Worm (Caenorhabditis elegans): ENCODE results near the gene ZK688.10.

ZK688.10 gene

DNA sequence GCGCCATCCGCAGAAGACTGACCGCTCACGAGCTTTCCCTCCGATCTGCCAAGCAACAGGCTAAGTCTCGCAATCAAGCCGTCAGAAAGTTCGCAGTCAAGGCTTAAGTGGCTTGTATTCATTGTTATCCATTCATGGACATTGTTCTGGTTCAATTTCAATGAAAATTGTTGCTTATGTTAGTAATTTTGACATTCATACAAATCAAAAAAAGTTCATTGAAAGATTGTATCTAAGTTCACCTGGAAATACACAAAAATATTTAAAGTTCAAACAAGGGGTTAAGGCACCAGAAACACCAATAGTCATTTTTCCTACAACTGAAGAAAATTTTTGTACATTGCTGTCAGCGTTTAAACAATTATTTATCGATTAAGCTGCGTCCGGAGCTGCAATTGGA, 41.4 kb downstream of the ZK688.10 start (continued):
- TF ChIP-seq tbx-9 (tag; optimal IDR thresholded peaks at IDR 0.05; ENCODE audit: borderline replicate concordance) (no peak), B0261.1 (tag; optimal IDR thresholded peaks at IDR 0.05) (no peak), ceh-100 (GFP tag; IDR thresholded peaks at IDR 0.05) (peak; percentile 57), unc-62 (GFP tag; optimal IDR thresholded peaks at IDR 0.05) (no peak), ccch-3 (GFP tag; optimal IDR thresholded peaks at IDR 0.05) (no peak), lsl-1 (GFP tag; optimal IDR thresholded peaks at IDR 0.05) (peak; percentile 49), rec-8 (tag; optimal IDR thresholded peaks at IDR 0.05) (no peak), Y53F4B.3 (GFP tag; IDR thresholded peaks at IDR 0.05) (no peak), T07F8.4 (tag; optimal IDR thresholded peaks at IDR 0.05) (no peak), ztf-25 (GFP tag; IDR thresholded peaks at IDR 0.05) (no peak), tbp1 (GFP tag; optimal IDR thresholded peaks at IDR 0.05) (no peak), gei-17 (GFP tag; optimal IDR thresholded peaks at IDR 0.05) (no peak), mxl-1 (tag; optimal IDR thresholded peaks at IDR 0.05) (no peak), akir-1 (GFP tag; optimal IDR thresholded peaks at IDR 0.05) (no peak), snpc-1.1 (tag; optimal IDR thresholded peaks at IDR 0.05; ENCODE audit: insufficient read depth) (peak; percentile 25), ztf-18 (tag; optimal IDR thresholded peaks at IDR 0.05) (peak; percentile 45), lsy-27 (tag; optimal IDR thresholded peaks at IDR 0.05; ENCODE audit: borderline replicate concordance, insufficient read depth) (no peak), ekl-4 (GFP tag; IDR thresholded peaks at IDR 0.05) (peak; percentile 78), ztf-6 (GFP tag; IDR thresholded peaks at IDR 0.05) (no peak), die-1 (tag; optimal IDR thresholded peaks at IDR 0.05) (no peak), nfyb-1 (GFP tag; IDR thresholded peaks at IDR 0.05) (no peak; the same call in 1 of the 2 replicates), lag-1 (GFP tag; IDR thresholded peaks at IDR 0.05) (no peak), madf-3 (GFP tag; IDR thresholded peaks at IDR 0.05) (peak; percentile 74), nhr-90 (tag; optimal IDR thresholded peaks at IDR 0.05) (peak; percentile 9), F39B2.1 (GFP tag; IDR thresholded peaks at IDR 0.05) (peak; percentile 48; the same call in 1 of the 2 replicates), Y79H2A.3 (GFP tag; conservative IDR thresholded peaks at IDR 0.05) (no peak), ztf-22 (GFP tag; optimal IDR thresholded peaks at IDR 0.05) (no peak), T26A5.8 (tag; optimal IDR thresholded peaks at IDR 0.05) (no peak), C17E4.6 (GFP tag; IDR thresholded peaks at IDR 0.05) (0 out of 2 replicates have a peak, but pooled peaks have one; percentile 11), hsf-1 (GFP tag; IDR thresholded peaks at IDR 0.05) (peak; percentile 73), D2030.7 (GFP tag; IDR thresholded peaks at IDR 0.05) (no peak; the same call in 1 of the 2 replicates), lin-54 (GFP tag; optimal IDR thresholded peaks at IDR 0.05) (peak; percentile 68), zfh-2 (GFP tag; conservative IDR thresholded peaks at IDR 0.05) (no peak), ceh-27 (GFP tag; optimal IDR thresholded peaks at IDR 0.05) (no peak), him-1 (tag; optimal IDR thresholded peaks at IDR 0.05) (peak; percentile 53), F10E7.11 (tag; optimal IDR thresholded peaks at IDR 0.05) (no peak), B0019.2 (GFP tag; conservative IDR thresholded peaks at IDR 0.05) (no peak), Y95B8A.8 (GFP tag; IDR thresholded peaks at IDR 0.05) (peak; percentile 69; the same call in 1 of the 2 replicates), F49E8.2 (tag; optimal IDR thresholded peaks at IDR 0.05; ENCODE audit: insufficient read depth) (peak; percentile 82), F57A8.1 (GFP tag; optimal IDR thresholded peaks at IDR 0.05) (no peak), snpc-4 (GFP tag; optimal IDR thresholded peaks at IDR 0.05) (peak; percentile 20), snpc-4 (tag; optimal IDR thresholded peaks at IDR 0.05) (peak in 1 of 4 experiments; percentile 53)

Data from whole organism, young adult.